Fruit fly (Drosophila melanogaster) whole organism, prepupa: ENCODE results near the gene CG13310.

ENCODE experiments used
- Blimp-1 ChIP-seq: fragments of 200-800 bp; sonication (Bioruptor generic); optimal IDR thresholded peaks from 3 replicates; lab custom pipeline; 2017; ENCODE audit warnings: missing biosample characterization, missing genetic modification characterization, mild to moderate bottlenecking, moderate library complexity, missing genetic modification reagents
- CG11294 ChIP-seq: fragments of 200-800 bp; sonication (Bioruptor generic); IDR thresholded peaks from 2 replicates; pipeline ENCODE4 v1.3.6; 2022; ENCODE audit warnings: missing biosample characterization, missing genetic modification characterization
- CG11902 ChIP-seq: fragments of 200-800 bp; sonication (Bioruptor generic); optimal IDR thresholded peaks from 3 replicates; lab custom pipeline; 2016; ENCODE audit warnings: missing biosample characterization, missing genetic modification characterization
- CG15336 ChIP-seq: fragments of 200-800 bp; sonication (Bioruptor generic); IDR thresholded peaks from 2 replicates; pipeline ENCODE4 v1.3.6; 2022; ENCODE audit warnings: missing biosample characterization, missing genetic modification characterization
- CG1621 ChIP-seq: fragments of 200-800 bp; sonication (Bioruptor generic); optimal IDR thresholded peaks from 3 replicates; lab custom pipeline; 2018; ENCODE audit warnings: missing biosample characterization, mild to moderate bottlenecking, missing genetic modification characterization
- CG16779 ChIP-seq: fragments of 200-800 bp; sonication (Bioruptor generic); optimal IDR thresholded peaks from 3 replicates; lab custom pipeline; 2017; ENCODE audit warnings: missing biosample characterization, mild to moderate bottlenecking, missing genetic modification characterization
- CG31627 ChIP-seq: fragments of 200-800 bp; sonication (Bioruptor generic); optimal IDR thresholded peaks from 3 replicates; lab custom pipeline; 2016; ENCODE audit warnings: missing biosample characterization, missing genetic modification characterization
- CG32006 ChIP-seq: fragments of 200-800 bp; sonication (Bioruptor generic); optimal IDR thresholded peaks from 3 replicates; lab custom pipeline; 2017; ENCODE audit warnings: missing biosample characterization, mild to moderate bottlenecking, missing genetic modification characterization
- CG4318 ChIP-seq: fragments of 200-800 bp; sonication (Bioruptor generic); optimal IDR thresholded peaks from 3 replicates; lab custom pipeline; 2017; ENCODE audit warnings: missing biosample characterization, mild to moderate bottlenecking, missing genetic modification characterization
- CG6163 ChIP-seq: fragments of 200-800 bp; sonication (Bioruptor generic); IDR thresholded peaks from 3 replicates; pipeline ENCODE4 v1.3.6; 2022; ENCODE audit warnings: missing biosample characterization, missing genetic modification characterization
- CG6276 ChIP-seq: fragments of 200-800 bp; sonication (Bioruptor generic); optimal IDR thresholded peaks from 2 replicates; lab custom pipeline; 2017; ENCODE audit warnings: missing biosample characterization, mild to moderate bottlenecking, missing genetic modification characterization
- CG6854 ChIP-seq: fragments of 200-800 bp; sonication (Bioruptor generic); optimal IDR thresholded peaks from 2 replicates; lab custom pipeline; 2017; ENCODE audit warnings: missing biosample characterization, mild to moderate bottlenecking, missing genetic modification characterization
- CG7368 ChIP-seq: fragments of 200-800 bp; sonication (Bioruptor generic); optimal IDR thresholded peaks from 3 replicates; lab custom pipeline; 2016; ENCODE audit warnings: missing biosample characterization, missing genetic modification characterization
- CG8119 ChIP-seq: fragments of 200-800 bp; sonication (Bioruptor generic); IDR thresholded peaks from 3 replicates; pipeline ENCODE4 v1.3.6; 2022; ENCODE audit warnings: missing biosample characterization, missing genetic modification characterization
- CG9139 ChIP-seq: fragments of 200-800 bp; sonication (Bioruptor generic); optimal IDR thresholded peaks from 3 replicates; lab custom pipeline; 2017; ENCODE audit warnings: missing biosample characterization, mild to moderate bottlenecking, missing genetic modification characterization
- Eip78C ChIP-seq: fragments of 200-800 bp; sonication (Bioruptor generic); peaks from one replicate; lab custom pipeline; 2016; ENCODE audit warnings: missing biosample characterization, missing genetic modification characterization
- Ets21C ChIP-seq: fragments of 200-800 bp; sonication (Bioruptor generic); optimal IDR thresholded peaks from 3 replicates; lab custom pipeline; 2016; ENCODE audit warnings: missing biosample characterization, missing genetic modification characterization
- Ets96B ChIP-seq: fragments of 200-800 bp; optimal IDR thresholded peaks from 2 replicates; lab custom pipeline; 2019; ENCODE audit warnings: missing biosample characterization, mild to moderate bottlenecking, missing genetic modification characterization, moderate library complexity
- Gug ChIP-seq: fragments of 200-800 bp; sonication (Bioruptor generic); IDR thresholded peaks from 2 replicates; pipeline ENCODE4 v1.3.6; 2022; ENCODE audit warnings: missing biosample characterization, missing genetic modification characterization
- Hr38 ChIP-seq: sonication (Bioruptor generic); optimal IDR thresholded peaks from 2 replicates; lab custom pipeline; 2016; ENCODE audit warnings: missing biosample characterization, missing genetic modification characterization
- Hr4 ChIP-seq: fragments of 200-800 bp; sonication (Bioruptor generic); optimal IDR thresholded peaks from 3 replicates; lab custom pipeline; 2016; ENCODE audit warnings: missing biosample characterization, missing genetic modification characterization
- Lpt ChIP-seq: fragments of 200-800 bp; sonication (Bioruptor generic); optimal IDR thresholded peaks from 3 replicates; lab custom pipeline; 2016; ENCODE audit warnings: missing biosample characterization, missing genetic modification characterization
- Met ChIP-seq: fragments of 200-800 bp; sonication (Bioruptor generic); optimal IDR thresholded peaks from 3 replicates; lab custom pipeline; 2016; ENCODE audit warnings: missing biosample characterization, missing genetic modification characterization
- Smox ChIP-seq: fragments of 200-800 bp; sonication (Bioruptor generic); optimal IDR thresholded peaks from 3 replicates; lab custom pipeline; 2016; ENCODE audit warnings: missing biosample characterization, missing genetic modification characterization
- Sox102F ChIP-seq: fragments of 200-800 bp; sonication (Bioruptor generic); optimal IDR thresholded peaks from 2 replicates; lab custom pipeline; 2016; ENCODE audit warnings: missing biosample characterization, mild to moderate bottlenecking, missing genetic modification characterization
- Sox14 ChIP-seq: fragments of 200-800 bp; sonication (Bioruptor generic); optimal IDR thresholded peaks from 3 replicates; lab custom pipeline; 2016; ENCODE audit warnings: missing biosample characterization, missing genetic modification characterization
- Sox15 ChIP-seq: fragments of 200-800 bp; sonication (Bioruptor generic); optimal IDR thresholded peaks from 3 replicates; lab custom pipeline; 2016; ENCODE audit warnings: missing biosample characterization, missing genetic modification characterization
- achi ChIP-seq: fragments of 200-800 bp; sonication (Bioruptor generic); optimal IDR thresholded peaks from 3 replicates; lab custom pipeline; 2016; ENCODE audit warnings: missing biosample characterization, missing genetic modification characterization
- acj6 ChIP-seq: fragments of 200-800 bp; sonication (Bioruptor generic); optimal IDR thresholded peaks from 3 replicates; lab custom pipeline; 2016; ENCODE audit warnings: missing biosample characterization, missing genetic modification characterization
- dsx ChIP-seq: fragments of 200-800 bp; optimal IDR thresholded peaks from 3 replicates; lab custom pipeline; 2019; ENCODE audit warnings: missing biosample characterization, mild to moderate bottlenecking, missing genetic modification characterization, moderate library complexity; ENCODE audit not compliant: poor library complexity, severe bottlenecking
- eg ChIP-seq: fragments of 200-800 bp; sonication (Bioruptor generic); IDR thresholded peaks from 3 replicates; pipeline ENCODE4 v1.3.6; 2022; ENCODE audit warnings: missing biosample characterization, missing genetic modification characterization
- fd59A ChIP-seq: fragments of 200-800 bp; sonication (Bioruptor generic); optimal IDR thresholded peaks from 2 replicates; lab custom pipeline; 2017; ENCODE audit warnings: missing biosample characterization, mild to moderate bottlenecking, missing genetic modification characterization, missing genetic modification reagents
- fd85E ChIP-seq: fragments of 200-800 bp; sonication (Bioruptor generic); optimal IDR thresholded peaks from 3 replicates; lab custom pipeline; 2016; ENCODE audit warnings: missing biosample characterization, missing genetic modification characterization
- lz ChIP-seq: fragments of 200-800 bp; sonication (Bioruptor generic); optimal IDR thresholded peaks from 3 replicates; lab custom pipeline; 2016; ENCODE audit warnings: missing biosample characterization, missing genetic modification characterization
- salr ChIP-seq, 2 experiments: fragments of 200-800 bp; sonication (Bioruptor generic); optimal IDR thresholded peaks; 3 replicates each; lab custom pipeline; 2016 to 2018; ENCODE audit warnings: missing biosample characterization in 2 of 2, missing genetic modification characterization in 2 of 2, mild to moderate bottlenecking in 1 of 2
- ss ChIP-seq, 2 experiments: fragments of 200-800 bp; sonication (Bioruptor generic); optimal IDR thresholded peaks; 2 replicates in 1 of 2; 3 replicates in 1 of 2; lab custom pipeline; 2017 to 2018; ENCODE audit warnings: mild to moderate bottlenecking in 2 of 2, missing biosample characterization in 2 of 2, missing genetic modification characterization in 2 of 2, moderate library complexity in 1 of 2
- svp ChIP-seq: fragments of 200-800 bp; sonication (Bioruptor generic); peaks from one replicate; lab custom pipeline; 2016; ENCODE audit warnings: missing biosample characterization, missing genetic modification characterization
- topi ChIP-seq: fragments of 200-800 bp; sonication (Bioruptor generic); optimal IDR thresholded peaks from 3 replicates; lab custom pipeline; 2016; ENCODE audit warnings: missing biosample characterization, missing genetic modification characterization
- vri ChIP-seq: fragments of 200-800 bp; sonication (Bioruptor generic); optimal IDR thresholded peaks from 3 replicates; lab custom pipeline; 2016; ENCODE audit warnings: missing biosample characterization, mild to moderate bottlenecking, missing genetic modification characterization

CG13310 gene

DNA sequence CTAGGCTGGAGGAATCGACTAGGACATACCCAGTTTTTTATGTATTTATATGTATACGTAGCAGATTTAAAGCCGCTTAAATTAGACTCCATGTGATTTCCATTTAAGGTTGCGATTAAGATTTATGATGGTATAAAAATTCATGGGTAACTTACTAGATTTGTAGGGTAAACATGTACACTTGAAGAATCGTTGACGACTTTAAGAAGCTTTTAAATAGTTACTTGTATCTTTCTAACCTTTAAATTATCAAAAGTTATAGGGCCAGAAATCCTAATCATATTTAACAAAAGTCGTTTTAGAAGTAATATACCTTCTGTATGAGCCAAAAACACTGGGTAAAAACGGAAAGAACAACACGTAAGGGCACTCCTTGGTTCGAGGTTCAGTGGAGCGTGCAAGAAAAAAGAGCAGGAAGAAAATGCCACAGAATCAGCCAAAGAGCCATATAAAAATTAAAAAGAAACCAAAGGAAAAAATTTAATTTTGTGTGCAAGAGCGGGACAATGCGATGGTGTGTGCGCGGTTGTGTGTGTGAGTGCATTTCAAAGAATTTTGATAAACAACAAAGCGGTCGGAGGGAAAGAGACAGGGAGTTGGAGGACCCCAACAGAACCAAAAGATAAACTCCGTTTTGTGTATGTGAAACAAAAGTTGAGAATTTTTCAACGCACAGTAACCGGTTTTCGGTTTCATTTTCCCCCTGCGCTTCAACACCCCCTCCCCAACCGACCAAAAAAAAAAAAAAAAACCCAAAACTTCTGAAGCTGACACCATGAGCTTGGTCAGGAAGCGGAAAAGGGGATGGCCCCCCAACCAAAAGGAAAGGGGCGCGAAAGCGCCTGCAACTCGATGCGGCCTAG lies 39.5 kb upstream of the CG13310 start (continued):
- TF ChIP-seq CG11294 (GFP tag; lab: Robert Waterston, UW) (no peak), CG11902 (GFP tag; lab: Kevin White, UChicago) (peak; percentile 33), Sox14 (GFP tag; lab: Kevin White, UChicago) (peak; percentile 69), Ets96B (tag; lab: Kevin White, UChicago) (peak; percentile 72), svp (GFP tag; lab: Kevin White, UChicago) (peak; percentile 92), lz (peak; percentile 71), CG16779 (tag; lab: Kevin White, UChicago) (peak; percentile 56), Ets21C (GFP tag; lab: Kevin White, UChicago) (peak; percentile 57), CG6854 (GFP tag; lab: Kevin White, UChicago) (peak; percentile 62), Smox (peak; percentile 70), eg (GFP tag; lab: Robert Waterston, UW) (no peak), dsx (GFP tag; lab: Kevin White, UChicago) (peak; percentile 61), Hr4 (GFP tag; lab: Kevin White, UChicago) (peak; percentile 51), achi (GFP tag; lab: Kevin White, UChicago) (peak; percentile 58), CG32006 (GFP tag; lab: Kevin White, UChicago) (peak; percentile 79)

DNA sequence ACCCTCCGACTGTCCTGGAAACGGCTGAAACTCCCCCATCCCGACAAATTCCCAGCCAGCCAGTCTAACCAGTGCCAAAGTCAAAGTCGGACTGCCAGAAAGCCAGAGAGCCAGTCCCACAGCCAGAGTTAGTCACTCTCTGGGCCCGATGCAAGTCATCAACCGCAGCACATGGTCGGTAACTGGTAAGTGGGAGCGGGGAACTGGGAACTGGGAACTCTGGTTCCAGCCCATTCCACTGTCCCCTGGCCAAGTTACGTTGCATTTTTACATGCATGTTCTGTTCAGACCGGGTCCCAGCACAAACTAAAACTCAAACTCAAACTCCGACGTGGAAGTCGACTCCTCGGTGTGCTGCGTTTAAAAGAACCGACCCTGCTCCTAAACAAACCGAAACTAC lies 38.8 kb upstream of the CG13310 start:
- TF ChIP-seq CG11902 (GFP tag; lab: Kevin White, UChicago) (no peak), ss (GFP tag; optimal IDR thresholded peaks at IDR 0.05; lab: Kevin White, UChicago) (peak in 1 of 2 experiments; percentile 58), eg (GFP tag; lab: Robert Waterston, UW) (peak; percentile 17; the same call in 1 of the 3 replicates), Gug (GFP tag; lab: Robert Waterston, UW) (no peak), CG11294 (GFP tag; lab: Robert Waterston, UW) (no peak)

DNA sequence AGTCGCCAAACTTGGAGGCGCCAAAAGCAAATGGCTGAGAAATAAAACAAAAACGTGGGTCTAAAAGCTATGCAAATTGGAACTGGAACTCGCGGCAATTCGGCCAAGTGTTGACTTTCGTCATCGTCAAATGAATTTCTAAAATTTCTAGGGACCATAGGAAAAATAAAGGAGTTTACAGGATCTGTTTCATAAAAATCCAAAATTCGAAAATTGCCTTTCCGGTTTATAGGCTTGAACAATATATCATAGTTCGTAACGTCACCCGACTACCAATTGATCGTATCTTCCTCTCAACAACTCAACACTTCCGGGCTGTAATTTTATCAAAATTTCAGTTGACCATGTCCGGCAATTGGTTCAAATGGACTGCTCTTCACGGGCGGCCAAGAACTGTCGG lies 35.8 kb upstream of the CG13310 start, which contains the start of gene CG32026:
CG32026 (plus strand) TSS at position 301 of the 400 bp plus-strand sequence.
- TF ChIP-seq vri = no peak
- TF ChIP-seq CG31627 = no peak
- TF ChIP-seq CG4318 (GFP tag; lab: Kevin White, UChicago) = no peak
- no peak for TF ChIP-seq CG16779 (tag; lab: Kevin White, UChicago)
- TF ChIP-seq CG6276 (GFP tag; lab: Kevin White, UChicago) = no peak
- no peak for TF ChIP-seq Sox102F (GFP tag; lab: Kevin White, UChicago)
- no peak for TF ChIP-seq topi
- TF ChIP-seq Hr38 (GFP tag; lab: Kevin White, UChicago) = no peak
- no peak for TF ChIP-seq Sox15 (GFP tag; lab: Kevin White, UChicago)
- no peak for TF ChIP-seq svp (GFP tag; lab: Kevin White, UChicago)
- no peak for TF ChIP-seq Lpt
- TF ChIP-seq CG6163 (GFP tag; lab: Robert Waterston, UW) = no peak
- no peak for TF ChIP-seq Met (GFP tag; lab: Kevin White, UChicago)
- no peak for TF ChIP-seq Blimp-1
- TF ChIP-seq CG8119 (GFP tag; lab: Robert Waterston, UW) = no peak

DNA sequence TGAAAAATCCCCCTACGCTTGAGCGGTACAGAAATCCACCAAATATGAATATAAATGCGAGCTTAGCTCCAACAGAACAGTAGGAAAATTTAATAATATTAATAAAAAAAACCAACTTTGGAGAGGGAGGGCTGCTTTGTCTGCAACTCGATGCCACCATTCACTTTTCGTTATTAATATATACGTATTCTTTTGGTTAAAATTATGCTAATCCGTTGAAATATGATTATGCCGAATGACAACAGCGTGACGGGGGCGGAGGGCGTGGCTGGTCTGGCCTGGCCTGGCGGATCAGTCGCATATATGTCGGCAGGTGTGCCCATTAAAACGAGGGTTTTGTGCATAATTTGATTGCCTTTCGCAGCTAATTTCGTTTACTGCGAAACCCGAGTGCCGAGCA lies 35.1 kb upstream of the CG13310 start:
- TF ChIP-seq fd85E (no peak), Sox15 (GFP tag; lab: Kevin White, UChicago) (no peak), CG6276 (GFP tag; lab: Kevin White, UChicago) (no peak), eg (GFP tag; lab: Robert Waterston, UW) (no peak), lz (no peak), CG6163 (GFP tag; lab: Robert Waterston, UW) (no peak), fd59A (no peak), salr (GFP tag; optimal IDR thresholded peaks at IDR 0.05; lab: Kevin White, UChicago) (no peak), Eip78C (GFP tag; lab: Kevin White, UChicago) (no peak), CG15336 (GFP tag; lab: Robert Waterston, UW) (no peak), CG16779 (tag; lab: Kevin White, UChicago) (no peak), CG6854 (GFP tag; lab: Kevin White, UChicago) (no peak), CG7368 (GFP tag; lab: Kevin White, UChicago) (no peak), CG9139 (no peak), Blimp-1 (no peak), acj6 (no peak), Met (GFP tag; lab: Kevin White, UChicago) (no peak), CG1621 (no peak), topi (no peak)
